Worm (Caenorhabditis elegans): Measurements from ENCODE around the gene Y55F3BL.6.

DNA sequence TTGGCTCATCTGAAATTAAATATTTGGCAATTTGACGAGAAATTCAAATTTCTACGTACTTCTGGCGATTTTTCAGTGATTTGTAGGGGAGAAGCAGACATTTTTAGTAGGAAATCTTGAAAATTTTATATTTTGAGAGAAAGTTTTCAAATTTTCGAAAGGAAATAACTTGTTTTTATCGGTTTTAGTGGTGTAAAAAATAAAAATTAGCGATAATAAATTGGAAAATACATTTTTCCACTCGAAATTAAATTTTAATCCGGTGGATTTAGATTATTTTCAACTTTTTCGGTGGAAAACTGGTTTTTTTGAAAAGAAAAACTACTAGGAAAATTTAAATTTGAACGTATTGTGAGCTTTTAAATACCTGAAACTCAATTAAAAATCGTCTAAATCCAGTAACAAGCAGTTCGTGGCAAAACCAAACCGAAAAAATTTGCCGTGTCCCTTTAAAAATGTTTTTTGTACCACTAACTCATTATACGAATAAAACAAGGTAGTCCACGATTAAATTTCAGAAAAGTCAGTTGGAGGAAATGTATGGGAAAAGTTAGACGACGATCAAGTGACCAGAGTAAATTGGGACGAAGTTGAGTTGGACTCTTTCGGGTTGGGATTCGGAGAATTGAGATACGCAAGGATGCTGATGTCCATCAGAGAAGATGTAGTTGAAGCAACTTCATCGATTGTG lies 25.1 kb upstream of the Y55F3BL.6 start, which contains the start of the genes madf-1 and Y55F3BR.10:
- TF ChIP-seq unc-39 (tag; optimal IDR thresholded peaks at IDR 0.05) = no peak
- TF ChIP-seq nhr-76 (tag; optimal IDR thresholded peaks at IDR 0.05) = no peak
- TF ChIP-seq snpc-4 (tag; optimal IDR thresholded peaks at IDR 0.05) = no peak
- TF ChIP-seq egl-27 (tag; optimal IDR thresholded peaks at IDR 0.05) = no peak
- no peak for TF ChIP-seq ceh-82 (tag; optimal IDR thresholded peaks at IDR 0.05)
- no peak for TF ChIP-seq nhr-11 (tag; optimal IDR thresholded peaks at IDR 0.05)
- TF ChIP-seq jun-1 (tag; optimal IDR thresholded peaks at IDR 0.05) = no peak
- TF ChIP-seq nhr-77 (tag; optimal IDR thresholded peaks at IDR 0.05) = no peak
- TF ChIP-seq ceh-28 (tag; optimal IDR thresholded peaks at IDR 0.05) = no peak
- no peak for TF ChIP-seq nhr-237 (tag; optimal IDR thresholded peaks at IDR 0.05)
